Worm (Caenorhabditis elegans): ENCODE data around the gene ins-17.

The ins-17 gene

DNA sequence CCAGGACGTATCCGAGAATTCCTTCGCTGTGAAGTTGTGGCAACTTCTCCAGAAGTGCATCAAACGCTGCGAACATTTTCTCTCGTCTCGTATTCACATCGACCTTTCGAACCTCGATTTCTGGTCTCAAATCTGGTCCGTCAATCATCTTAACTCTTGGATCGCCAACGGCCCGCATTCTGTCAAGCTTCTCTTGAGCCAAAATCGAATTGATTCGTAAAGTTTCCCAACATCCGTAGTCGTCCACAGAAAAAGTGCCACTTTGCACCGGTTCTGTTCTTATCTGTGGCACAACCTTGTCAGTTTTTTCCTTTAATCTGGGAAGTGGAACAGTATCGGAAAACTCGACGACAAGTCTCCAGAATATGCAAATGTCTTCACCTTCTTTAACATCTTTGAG lies 42.1 kb downstream of the ins-17 start:
- TF ChIP-seq nhr-80 (tag; optimal IDR thresholded peaks at IDR 0.05) (no peak), F37B4.10 (GFP tag; IDR thresholded peaks at IDR 0.05) (0 out of 2 replicates have a peak, but pooled peaks have one; percentile 75), lin-40 (tag; optimal IDR thresholded peaks at IDR 0.05) (no peak), xnd-1 (tag; optimal IDR thresholded peaks at IDR 0.05) (no peak), attf-5 (GFP tag; optimal IDR thresholded peaks at IDR 0.05) (no peak), attf-3 (GFP tag; conservative IDR thresholded peaks at IDR 0.05) (no peak), nfya-2 (GFP tag; IDR thresholded peaks at IDR 0.05) (0 out of 2 replicates have a peak, but pooled peaks have one; percentile 18), ztf-26 (tag; optimal IDR thresholded peaks at IDR 0.05) (no peak), hmg-20 (GFP tag; IDR thresholded peaks at IDR 0.05) (no peak), ztf-18 (tag; optimal IDR thresholded peaks at IDR 0.05) (no peak), mcd-1 (GFP tag; IDR thresholded peaks at IDR 0.05) (no peak), F57C9.4 (tag; optimal IDR thresholded peaks at IDR 0.05) (no peak), lsy-27 (tag; optimal IDR thresholded peaks at IDR 0.05; ENCODE audit: borderline replicate concordance, insufficient read depth) (no peak), ZK185.1 (tag; optimal IDR thresholded peaks at IDR 0.05; ENCODE audit: poor library complexity, severe bottlenecking) (no peak), ceh-58 (GFP tag; IDR thresholded peaks at IDR 0.05) (0 out of 2 replicates have a peak, but pooled peaks have one; percentile 59), aptf-3 (GFP tag; IDR thresholded peaks at IDR 0.05) (peak; percentile 81; the same call in 1 of the 2 replicates), nfya-1 (tag; optimal IDR thresholded peaks at IDR 0.05; ENCODE audit: borderline replicate concordance, insufficient read depth) (no peak), F49E8.2 (tag; optimal IDR thresholded peaks at IDR 0.05; ENCODE audit: insufficient read depth) (no peak), Y53G8AR.9 (GFP tag; conservative IDR thresholded peaks at IDR 0.05) (no peak), nfyb-1 (GFP tag; IDR thresholded peaks at IDR 0.05) (no peak)

DNA sequence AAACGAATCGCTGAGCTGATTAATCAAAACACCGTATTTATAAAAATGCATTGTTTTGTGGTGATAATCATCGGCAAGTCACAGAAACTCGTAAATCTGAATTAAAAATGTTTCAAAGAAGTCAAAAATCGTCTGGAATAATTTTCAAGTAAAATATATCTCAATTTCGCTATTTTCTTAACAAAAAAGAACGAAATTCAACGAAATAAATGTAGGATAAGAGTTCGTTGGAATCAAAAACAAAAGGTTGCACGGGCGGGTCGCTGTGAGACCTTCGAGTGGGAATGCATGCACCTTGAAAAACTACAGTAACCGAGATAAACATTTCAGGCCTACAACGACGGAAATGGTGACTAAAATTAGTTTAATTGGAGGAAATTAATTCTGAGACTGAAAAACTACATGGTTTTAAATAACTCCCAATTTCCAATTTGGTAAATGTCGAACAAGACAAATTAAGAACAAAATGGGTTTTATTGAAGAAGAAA lies 43.0 kb downstream of the ins-17 start, which contains the start of gene C28A5.1:
Gene C28A5.1, minus strand, starts transcription at position 51 of the 488 bp plus-strand sequence.
- TF ChIP-seq Y56A3A.18 (GFP tag; IDR thresholded peaks at IDR 0.05) (0 out of 2 replicates have a peak, but pooled peaks have one; percentile 25), F57C9.4 (tag; optimal IDR thresholded peaks at IDR 0.05) (no peak), B0261.1 (tag; optimal IDR thresholded peaks at IDR 0.05) (no peak), let-526 (GFP tag; IDR thresholded peaks at IDR 0.05) (no peak), nhr-80 (tag; optimal IDR thresholded peaks at IDR 0.05) (no peak), ceh-58 (GFP tag; IDR thresholded peaks at IDR 0.05) (no peak), ceh-91 (GFP tag; IDR thresholded peaks at IDR 0.05) (peak; percentile 77), snpc-1.3 (tag; optimal IDR thresholded peaks at IDR 0.05; ENCODE audit: insufficient read depth) (peak; percentile 81), atf-7 (tag; optimal IDR thresholded peaks at IDR 0.05) (no peak), tlf-1 (GFP tag; optimal IDR thresholded peaks at IDR 0.05) (peak; percentile 30), unc-130 (GFP tag; optimal IDR thresholded peaks at IDR 0.05) (peak; percentile 79), lin-26 (GFP tag; IDR thresholded peaks at IDR 0.05) (no peak), D2030.7 (GFP tag; IDR thresholded peaks at IDR 0.05) (peak; percentile 91), lin-54 (GFP tag; optimal IDR thresholded peaks at IDR 0.05) (peak; percentile 41), T07F8.4 (tag; optimal IDR thresholded peaks at IDR 0.05) (no peak), ztf-18 (tag; optimal IDR thresholded peaks at IDR 0.05) (no peak), pha-4 (tag; optimal IDR thresholded peaks at IDR 0.05) (no peak), nhr-27 (tag; optimal IDR thresholded peaks at IDR 0.05) (no peak), C06A6.2 (GFP tag; conservative IDR thresholded peaks at IDR 0.05) (no peak), madf-8 (GFP tag; conservative IDR thresholded peaks at IDR 0.05) (peak; percentile 96), rcor-1 (GFP tag; IDR thresholded peaks at IDR 0.05) (peak; percentile 7; the same call in 1 of the 2 replicates), Y95B8A.8 (GFP tag; IDR thresholded peaks at IDR 0.05) (0 out of 2 replicates have a peak, but pooled peaks have one; percentile 63), him-1 (tag; optimal IDR thresholded peaks at IDR 0.05) (peak; percentile 86), lag-1 (GFP tag; IDR thresholded peaks at IDR 0.05) (no peak), ztf-26 (tag; optimal IDR thresholded peaks at IDR 0.05) (no peak), F49E8.2 (tag; optimal IDR thresholded peaks at IDR 0.05; ENCODE audit: insufficient read depth) (peak; percentile 68), dox-1 (GFP tag; IDR thresholded peaks at IDR 0.05) (peak; percentile 79), nhr-90 (tag; optimal IDR thresholded peaks at IDR 0.05) (no peak), B0336.3 (GFP tag; IDR thresholded peaks at IDR 0.05) (no peak), rpc-1 (optimal IDR thresholded peaks at IDR 0.05) (no peak), rpc-1 (tag; optimal IDR thresholded peaks at IDR 0.05) (peak; percentile 13), F33H1.4 (GFP tag; IDR thresholded peaks at IDR 0.05) (peak; percentile 95), cebp-2 (GFP tag; IDR thresholded peaks at IDR 0.05) (no peak)

Measured in whole organism, young adult.